Fruit fly (Drosophila melanogaster): ENCODE data around the gene Jwa.

The Jwa gene

DNA sequence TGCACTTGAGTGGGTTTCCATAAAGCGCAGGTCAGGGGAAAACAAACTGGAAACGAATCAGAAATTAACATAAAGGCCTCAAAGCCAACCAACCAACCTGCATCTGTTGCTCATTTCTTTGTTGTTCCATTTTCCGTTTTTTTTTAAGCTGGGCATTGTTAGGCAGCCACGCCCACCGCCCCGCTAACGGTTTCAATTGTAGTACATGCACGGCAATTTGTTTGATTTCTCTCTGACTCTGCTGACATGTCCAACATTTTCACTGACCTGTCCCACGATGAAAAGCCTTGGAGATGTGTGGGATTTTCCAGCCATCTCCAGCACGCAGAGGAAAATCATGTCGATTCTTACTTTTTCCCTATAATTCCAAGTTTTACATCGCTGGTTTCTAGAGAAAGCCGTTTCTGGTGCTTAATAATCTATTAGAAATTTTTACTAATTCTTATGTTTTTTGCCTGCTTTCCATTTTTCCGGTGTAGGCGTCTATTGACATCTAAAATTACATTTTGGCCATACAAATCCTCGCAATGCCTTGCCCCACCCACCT, 48.7 kb downstream of the Jwa start (continued):
- TF ChIP-seq TFAM (GFP tag; optimal IDR thresholded peaks at IDR 0.05) (no peak), slbo (GFP tag; IDR thresholded peaks at IDR 0.05) (0 out of 2 replicates have a peak, but pooled peaks have one; percentile 11), CG3726 (GFP tag; IDR thresholded peaks at IDR 0.05) (no peak), Xbp1 (GFP tag; optimal IDR thresholded peaks at IDR 0.05) (no peak), chif (GFP tag; optimal IDR thresholded peaks at IDR 0.05) (no peak), Camta (GFP tag; optimal IDR thresholded peaks at IDR 0.05) (no peak), Jarid2 (GFP tag; optimal IDR thresholded peaks at IDR 0.05) (no peak), sob (GFP tag; IDR thresholded peaks at IDR 0.05) (no peak), E2f1 (GFP tag; IDR thresholded peaks at IDR 0.05) (no peak), hb (GFP tag; IDR thresholded peaks at IDR 0.05; ENCODE audit: partially characterized antibody) (no peak), NC2β (GFP tag; optimal IDR thresholded peaks at IDR 0.05) (no peak), ERR (GFP tag; optimal IDR thresholded peaks at IDR 0.05) (no peak), Dbx (GFP tag; IDR thresholded peaks at IDR 0.05) (no peak), CG17612 (GFP tag; IDR thresholded peaks at IDR 0.05) (no peak), Oaz (GFP tag; IDR thresholded peaks at IDR 0.05) (no peak), CG11247 (GFP tag; IDR thresholded peaks at IDR 0.05) (no peak), sqz (GFP tag; optimal IDR thresholded peaks at IDR 0.05) (peak; percentile 40), cad (GFP tag; optimal IDR thresholded peaks at IDR 0.05) (no peak), CG13894 (tag; optimal IDR thresholded peaks at IDR 0.05) (no peak), CG15011 (GFP tag; optimal IDR thresholded peaks at IDR 0.05) (no peak), zen (tag; optimal IDR thresholded peaks at IDR 0.05) (no peak), Usf (GFP tag; optimal IDR thresholded peaks at IDR 0.05) (no peak), CG16813 (GFP tag; IDR thresholded peaks at IDR 0.05; ENCODE audit: partially characterized antibody) (no peak), vvl (GFP tag; IDR thresholded peaks at IDR 0.05) (peak; percentile 71; the same call in 1 of the 2 replicates), Six4 (GFP tag; optimal IDR thresholded peaks at IDR 0.05) (no peak), unpg (GFP tag; optimal IDR thresholded peaks at IDR 0.05) (no peak), seq (GFP tag; IDR thresholded peaks at IDR 0.05) (no peak), grau (tag; optimal IDR thresholded peaks at IDR 0.05) (no peak), unc-4 (GFP tag; IDR thresholded peaks at IDR 0.05; ENCODE audit: partially characterized antibody) (no peak), dpn (GFP tag; optimal IDR thresholded peaks at IDR 0.05) (no peak), CG6813 (GFP tag; optimal IDR thresholded peaks at IDR 0.05) (no peak), CG2120 (GFP tag; optimal IDR thresholded peaks at IDR 0.05) (no peak), jigr1 (GFP tag; IDR thresholded peaks at IDR 0.05) (no peak), Asciz (GFP tag; optimal IDR thresholded peaks at IDR 0.05) (no peak), CG14441 (GFP tag; IDR thresholded peaks at IDR 0.05) (0 out of 2 replicates have a peak, but pooled peaks have one; percentile 12), CG1603 (tag; optimal IDR thresholded peaks at IDR 0.05) (no peak), bsh (GFP tag; optimal IDR thresholded peaks at IDR 0.05) (no peak), YL-1 (GFP tag; optimal IDR thresholded peaks at IDR 0.05) (no peak), CG3163 (GFP tag; optimal IDR thresholded peaks at IDR 0.05) (no peak), B-H2 (GFP tag; optimal IDR thresholded peaks at IDR 0.05) (no peak), dysf (GFP tag; IDR thresholded peaks at IDR 0.05) (no peak), CG1792 (GFP tag; optimal IDR thresholded peaks at IDR 0.05) (no peak), CG12299 (tag; optimal IDR thresholded peaks at IDR 0.05) (no peak), Blimp-1 (GFP tag; optimal IDR thresholded peaks at IDR 0.05) (peak; percentile 28), sens (GFP tag) (peak; percentile 84), CG33213 (GFP tag; optimal IDR thresholded peaks at IDR 0.05) (no peak), bcd (GFP tag; optimal IDR thresholded peaks at IDR 0.05) (no peak), HLHmδ (GFP tag; optimal IDR thresholded peaks at IDR 0.05) (no peak), kni (GFP tag; optimal IDR thresholded peaks at IDR 0.05) (peak; percentile 76), prd (optimal IDR thresholded peaks at IDR 0.05) (no peak), prd (GFP tag; IDR thresholded peaks at IDR 0.05) (0 out of 3 replicates have a peak, but pooled peaks have one; percentile 9)

Measured in whole organism, embryonic.